Worm (Caenorhabditis elegans) whole organism, L4 larva: ENCODE results near the gene C30B5.6.

Experiments used
- F10B5.3 ChIP-seq: sonication (generic microtip); optimal IDR thresholded peaks from 2 replicates; lab custom pipeline; 2016; ENCODE audit warnings: mild to moderate bottlenecking, missing genetic modification characterization, missing compliant biosample characterization
- Y5F2A.4 ChIP-seq: fragments of 200-800 bp; sonication (Bioruptor generic); optimal IDR thresholded peaks from 2 replicates; lab custom pipeline; 2018; ENCODE audit warnings: mild to moderate bottlenecking, missing genetic modification characterization, missing compliant biosample characterization
- ama-1 ChIP-seq: fragments of 150-350 bp; optimal IDR thresholded peaks from 2 replicates; lab custom pipeline; 2014; ENCODE audit warnings: inconsistent platforms, mixed read lengths
- ceh-28 ChIP-seq: fragments of 150-350 bp; optimal IDR thresholded peaks from 2 replicates; lab custom pipeline; 2014; ENCODE audit warnings: missing biosample characterization, missing genetic modification reagents, missing genetic modification characterization
- daf-16 ChIP-seq, 3 experiments: sonication (generic microtip); optimal IDR thresholded peaks; 2 replicates each; lab custom pipeline; 2016 to 2017; ENCODE audit warnings: missing genetic modification characterization in 3 of 3, missing genetic modification reagents in 3 of 3, mild to moderate bottlenecking in 2 of 3, missing compliant biosample characterization in 2 of 3, missing biosample characterization in 1 of 3, moderate library complexity in 1 of 3
- dve-1 ChIP-seq: sonication (generic microtip); optimal IDR thresholded peaks from 2 replicates; lab custom pipeline; 2017; ENCODE audit warnings: antibody characterized with exemption, mild to moderate bottlenecking, missing genetic modification characterization, missing compliant biosample characterization; ENCODE audit not compliant: insufficient read depth
- lim-7 ChIP-seq: fragments of 200-800 bp; sonication (Bioruptor generic); IDR thresholded peaks from 2 replicates; pipeline ENCODE4 v1.3.6; 2022; ENCODE audit warnings: missing genetic modification characterization, missing compliant biosample characterization
- mep-1 ChIP-seq: fragments of 150-350 bp; sonication (generic microtip); optimal IDR thresholded peaks from 3 replicates; lab custom pipeline; 2014; ENCODE audit warnings: missing biosample characterization, missing genetic modification characterization
- nhr-10 ChIP-seq: fragments of 150-350 bp; optimal IDR thresholded peaks from 2 replicates; lab custom pipeline; 2014; ENCODE audit warnings: missing biosample characterization, missing genetic modification characterization
- nhr-77 ChIP-seq: fragments of 150-350 bp; optimal IDR thresholded peaks from 2 replicates; lab custom pipeline; 2014; ENCODE audit warnings: missing biosample characterization, missing genetic modification characterization
- zag-1 ChIP-seq: fragments of 150-350 bp; optimal IDR thresholded peaks from 2 replicates; lab custom pipeline; 2014; ENCODE audit warnings: missing biosample characterization, missing genetic modification characterization

DNA sequence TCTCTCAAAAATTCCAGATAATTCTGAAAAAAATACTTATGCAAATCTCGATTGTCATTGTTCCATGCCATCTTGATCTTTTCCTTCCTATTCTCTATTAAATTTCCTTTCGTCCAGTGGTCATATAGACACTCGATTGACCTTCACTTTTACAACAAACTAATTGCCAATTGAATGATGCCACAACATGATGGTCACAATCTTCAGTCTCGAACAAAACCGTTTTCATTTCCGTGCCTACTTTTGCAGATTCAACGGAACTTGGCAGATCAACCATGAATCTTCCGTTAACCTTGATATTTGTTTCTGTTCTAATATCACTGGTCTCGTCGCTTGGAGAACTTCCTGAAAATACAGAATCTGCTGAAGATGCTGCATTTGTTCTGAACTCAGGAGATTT, 49.1 kb downstream of the C30B5.6 start, which contains the start of gene F40H3.2:
- TF ChIP-seq nhr-10 (no peak), mep-1 (no peak), ama-1 (lab: Kevin White, UChicago) (no peak), nhr-77 (no peak), F10B5.3 (tag; lab: Kevin White, UChicago) (no peak), daf-16 (GFP tag; optimal IDR thresholded peaks at IDR 0.05; lab: Kevin White, UChicago) (no peak), daf-16 (tag; optimal IDR thresholded peaks at IDR 0.05; lab: Kevin White, UChicago) (no peak), zag-1 (tag; lab: Kevin White, UChicago) (no peak), lim-7 (GFP tag; lab: Robert Waterston, UW) (no peak), ceh-28 (no peak), Y5F2A.4 (no peak), dve-1 (tag; lab: Kevin White, UChicago) (no peak)
